Worm (Caenorhabditis elegans): ENCODE results near the gene nhr-35.

The nhr-35 gene

DNA sequence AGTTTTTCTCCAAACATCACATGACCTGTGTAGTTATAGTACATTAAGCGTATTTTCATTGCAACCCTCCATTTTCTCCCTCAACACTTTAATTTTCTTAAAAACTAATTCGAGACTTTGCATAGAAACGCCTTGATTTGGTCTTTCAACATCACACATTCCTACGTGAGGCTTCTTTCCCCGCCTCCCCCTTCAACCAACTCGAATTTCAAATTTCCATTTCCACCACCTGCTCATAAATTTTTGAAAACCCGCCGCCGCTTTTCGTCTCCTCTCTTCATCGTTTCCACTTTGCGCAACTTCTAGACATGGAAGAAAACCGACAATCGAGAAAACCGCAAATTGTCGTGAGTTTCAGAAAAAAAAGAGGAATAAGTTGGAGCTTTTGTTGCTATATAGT, 45.5 kb downstream of the nhr-35 start, which contains the start of gene C05E11.3:
C05E11.3 (plus strand) TSS at position 301 of the 400 bp plus-strand sequence.
- TF ChIP-seq sox-4 (tag; optimal IDR thresholded peaks at IDR 0.05) (no peak), ztf-16 (tag; optimal IDR thresholded peaks at IDR 0.05) (no peak), sox-2 (GFP tag; IDR thresholded peaks at IDR 0.05) (no peak), F13H6.1 (tag; optimal IDR thresholded peaks at IDR 0.05) (no peak), pat-9 (tag; optimal IDR thresholded peaks at IDR 0.05) (no peak), ama-1 (optimal IDR thresholded peaks at IDR 0.05) (no peak), dmd-4 (tag; optimal IDR thresholded peaks at IDR 0.05; ENCODE audit: borderline replicate concordance) (no peak), pha-2 (tag; optimal IDR thresholded peaks at IDR 0.05) (no peak), fax-1 (tag; optimal IDR thresholded peaks at IDR 0.05) (no peak), hlh-6 (tag; optimal IDR thresholded peaks at IDR 0.05) (no peak), syd-9 (tag; optimal IDR thresholded peaks at IDR 0.05) (no peak), ceh-9 (tag; optimal IDR thresholded peaks at IDR 0.05) (no peak), sdc-2 (tag; optimal IDR thresholded peaks at IDR 0.05) (no peak), nfya-1 (tag; optimal IDR thresholded peaks at IDR 0.05) (no peak)

DNA sequence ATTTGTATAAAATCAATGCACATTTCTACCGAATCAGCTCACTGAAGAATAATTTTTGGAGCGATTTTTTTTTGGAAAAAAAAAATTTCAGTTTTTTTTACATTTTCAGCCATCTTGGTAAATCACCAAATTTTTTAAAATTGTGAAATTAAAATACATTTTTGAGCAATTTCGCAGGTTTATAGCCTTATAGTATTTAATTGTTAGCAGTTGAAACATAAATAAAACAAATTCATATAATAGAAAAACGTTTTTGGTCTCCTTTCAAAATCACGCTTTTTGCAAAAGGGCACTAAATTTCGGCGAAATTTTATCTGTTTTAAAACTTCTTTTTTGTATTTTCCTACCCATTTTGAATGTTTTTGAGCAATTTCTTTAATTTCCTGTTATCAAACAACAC, 46.1 kb downstream of the nhr-35 start:
- no peak for TF ChIP-seq ztf-16 (tag; optimal IDR thresholded peaks at IDR 0.05)
- TF ChIP-seq sox-2 (GFP tag; IDR thresholded peaks at IDR 0.05): no peak
- TF ChIP-seq tbx-7 (tag; optimal IDR thresholded peaks at IDR 0.05): no peak
- no peak for TF ChIP-seq ceh-6 (GFP tag; optimal IDR thresholded peaks at IDR 0.05)
- TF ChIP-seq Y22D7AL.16 (tag; optimal IDR thresholded peaks at IDR 0.05): no peak
- no peak for TF ChIP-seq pax-1 (tag; optimal IDR thresholded peaks at IDR 0.05)
- TF ChIP-seq eyg-1 (tag; optimal IDR thresholded peaks at IDR 0.05): no peak

DNA sequence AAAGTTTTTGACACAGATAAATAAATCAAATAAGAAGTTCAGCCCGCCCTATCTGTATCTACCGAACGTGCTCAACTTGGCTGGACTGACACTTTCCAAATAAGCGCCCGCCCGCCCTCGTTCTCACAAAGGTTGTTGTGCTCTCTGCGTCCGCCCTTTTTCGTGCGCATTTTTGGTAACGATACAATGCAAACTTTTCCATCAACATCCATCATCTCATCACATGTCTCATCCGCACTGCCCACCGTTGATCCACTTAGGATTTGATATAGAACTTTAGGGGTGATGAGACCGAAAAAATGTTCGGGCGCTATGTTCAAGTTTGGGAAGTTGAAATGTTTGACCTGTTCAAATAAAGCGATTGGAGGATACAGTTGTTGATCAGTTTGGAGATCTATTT, 53.1 kb downstream of the nhr-35 start, which contains the start of gene C05E11.7:
C05E11.7 (minus strand) TSS at position 101 of the 400 bp plus-strand sequence.
- TF ChIP-seq eyg-1 (tag; optimal IDR thresholded peaks at IDR 0.05) (no peak), ceh-24 (tag; optimal IDR thresholded peaks at IDR 0.05) (no peak), sdc-2 (tag; optimal IDR thresholded peaks at IDR 0.05) (no peak), F13H6.1 (tag; optimal IDR thresholded peaks at IDR 0.05) (no peak), ceh-30 (tag; optimal IDR thresholded peaks at IDR 0.05) (no peak)

DNA sequence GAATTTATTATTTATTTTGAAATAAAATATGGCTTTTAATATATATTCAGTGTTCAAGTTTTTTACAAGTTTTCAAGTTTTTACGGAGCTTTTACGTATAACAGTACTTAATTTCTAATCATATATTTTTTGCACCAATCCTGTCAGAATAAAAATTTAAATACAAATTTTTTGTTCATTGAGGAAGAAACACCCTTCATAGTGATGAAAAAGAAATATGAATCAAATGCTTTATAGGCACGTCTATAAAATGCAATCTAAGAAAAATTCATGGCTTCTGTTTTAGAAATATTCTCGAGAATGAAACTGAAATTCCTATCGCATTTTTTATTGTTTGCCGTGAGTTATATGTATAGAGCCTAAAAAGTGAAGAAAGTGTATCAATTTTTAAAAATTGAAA, 54.1 kb downstream of the nhr-35 start, which contains the start of gene C05E11.2:
C05E11.2 (plus strand) TSS at position 301 of the 400 bp plus-strand sequence.
- TF ChIP-seq ceh-48 (tag; optimal IDR thresholded peaks at IDR 0.05): no peak
- TF ChIP-seq ets-4 (tag; optimal IDR thresholded peaks at IDR 0.05): no peak
- no peak for TF ChIP-seq ama-1 (optimal IDR thresholded peaks at IDR 0.05)
- TF ChIP-seq nfya-1 (tag; optimal IDR thresholded peaks at IDR 0.05): no peak
- TF ChIP-seq sox-2 (GFP tag; IDR thresholded peaks at IDR 0.05): no peak
- TF ChIP-seq nhr-232 (tag; optimal IDR thresholded peaks at IDR 0.05): no peak
- TF ChIP-seq pros-1 (tag; optimal IDR thresholded peaks at IDR 0.05): no peak

Data from whole organism, late embryonic.